Worm (Caenorhabditis elegans) whole organism, L4/young adult: ENCODE measurements around the gene fbxa-152.
A peak's percentile ranks its signal among the peaks of the same experiment; 100 is the strongest.

Experiments used
- W03F9.2 ChIP-seq: fragments of 150-350 bp; optimal IDR thresholded peaks from 2 replicates; lab custom pipeline; 2014; ENCODE audit warnings: missing biosample characterization, missing genetic modification characterization
- dao-5 ChIP-seq: sonication (generic microtip); optimal IDR thresholded peaks from 2 replicates; lab custom pipeline; 2016; ENCODE audit warnings: missing genotype, missing genetic modification characterization, moderate library complexity, missing compliant biosample characterization
- him-1 ChIP-seq: sonication (generic microtip); optimal IDR thresholded peaks from 2 replicates; lab custom pipeline; 2016; ENCODE audit warnings: missing genotype, missing genetic modification reagents, missing genetic modification characterization, missing compliant biosample characterization

fbxa-152 gene

ce11 chrV:15559729-15560128 is 42.4 kb downstream of the fbxa-152 start:
- TF ChIP-seq him-1 (tag; lab: Kevin White, UChicago) (no peak), W03F9.2 (tag; lab: Kevin White, UChicago) (no peak)

- TF ChIP-seq him-1 (tag; lab: Kevin White, UChicago) (no peak), W03F9.2 (tag; lab: Kevin White, UChicago) (no peak), dao-5 (tag; lab: Kevin White, UChicago) (no peak)
Measured at ce11 chrV:15559047-15559446, 43.1 kb downstream of the fbxa-152 start, which contains the start of gene acr-18. acr-18 (minus strand) TSS chrV:15559147.

ce11 chrV:15553869-15554268 is 48.3 kb downstream of the fbxa-152 start:
- TF ChIP-seq dao-5 (tag; lab: Kevin White, UChicago) = no peak
- no peak for TF ChIP-seq W03F9.2 (tag; lab: Kevin White, UChicago)
- no peak for TF ChIP-seq him-1 (tag; lab: Kevin White, UChicago)

ce11 chrV:15551642-15552041 is 50.5 kb downstream of the fbxa-152 start:
- TF ChIP-seq him-1 (tag; lab: Kevin White, UChicago) (peak; percentile 37), W03F9.2 (tag; lab: Kevin White, UChicago) (no peak)

- TF ChIP-seq him-1 (tag; lab: Kevin White, UChicago) (no peak), W03F9.2 (tag; lab: Kevin White, UChicago) (no peak), dao-5 (tag; lab: Kevin White, UChicago) (no peak)
Measured at ce11 chrV:15550408-15550807, 51.7 kb downstream of the fbxa-152 start.
